Fruit fly (Drosophila melanogaster): ENCODE data around the gene Polr2B.

The Polr2B gene

DNA sequence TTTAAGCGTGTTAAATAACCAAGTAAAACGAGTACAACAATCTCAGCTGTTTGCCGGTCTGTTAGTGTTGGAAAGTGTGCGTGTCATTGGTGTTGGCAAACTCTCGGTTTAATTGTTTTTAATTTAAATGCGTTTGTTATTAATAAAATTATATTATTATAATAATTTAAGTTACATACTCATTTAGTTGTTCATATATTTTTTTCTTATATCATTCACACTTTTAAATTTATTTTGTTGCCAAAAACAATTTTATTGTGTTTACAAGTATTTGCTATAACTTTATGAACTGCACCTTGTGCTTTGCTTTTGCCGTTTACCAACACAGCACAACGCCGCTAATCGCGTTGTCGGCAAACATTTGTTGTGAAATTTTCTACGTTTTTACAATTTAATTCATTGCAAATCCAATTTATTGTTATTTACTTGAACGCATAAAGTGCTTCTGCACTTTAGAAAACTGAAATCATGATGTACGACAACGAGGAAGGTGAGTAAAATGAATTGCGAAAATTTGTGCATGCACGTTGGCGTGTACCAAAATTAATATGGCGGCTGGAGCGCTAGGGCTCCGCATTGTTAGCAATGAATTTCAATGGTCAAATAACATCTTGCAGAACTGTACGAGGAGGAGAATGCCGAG is at the start of gene Polr2B, which contains the start of gene 140up (continued):
- TF ChIP-seq dimm (GFP tag; IDR thresholded peaks at IDR 0.05), result peak; percentile 31; the same call in 1 of the 2 replicates
- TF ChIP-seq CG15011 (GFP tag; optimal IDR thresholded peaks at IDR 0.05), result peak; percentile 84
- peak; percentile 76 for TF ChIP-seq CG2116 (GFP tag; optimal IDR thresholded peaks at IDR 0.05)
- peak; percentile 88 for TF ChIP-seq CG9437 (GFP tag; optimal IDR thresholded peaks at IDR 0.05)
- no peak for TF ChIP-seq sna (GFP tag; IDR thresholded peaks at IDR 0.05; ENCODE audit: partially characterized antibody)
- peak; percentile 83 for TF ChIP-seq pum (GFP tag; optimal IDR thresholded peaks at IDR 0.05)
- TF ChIP-seq sd (tag; optimal IDR thresholded peaks at IDR 0.05), result peak; percentile 77
- peak; percentile 78 for TF ChIP-seq tup (GFP tag; optimal IDR thresholded peaks at IDR 0.05)
- TF ChIP-seq CG3407 (GFP tag; optimal IDR thresholded peaks at IDR 0.05), result peak; percentile 86
- TF ChIP-seq CG7357 (GFP tag; IDR thresholded peaks at IDR 0.05), result peak; percentile 82
- TF ChIP-seq Adf1 (GFP tag; IDR thresholded peaks at IDR 0.05), result peak; percentile 70
- TF ChIP-seq HLH3B (GFP tag; IDR thresholded peaks at IDR 0.05), result peak; percentile 90
- peak; percentile 57 for TF ChIP-seq CG12219 (GFP tag; optimal IDR thresholded peaks at IDR 0.05)
- TF ChIP-seq CG2129 (GFP tag; IDR thresholded peaks at IDR 0.05; ENCODE audit: partially characterized antibody), result no peak
- peak; percentile 27 for TF ChIP-seq BEAF-32 (GFP tag; optimal IDR thresholded peaks at IDR 0.05)
- TF ChIP-seq inv (GFP tag; IDR thresholded peaks at IDR 0.05; ENCODE audit: partially characterized antibody), result no peak
- TF ChIP-seq toy (GFP tag; IDR thresholded peaks at IDR 0.05), result peak; percentile 85
- TF ChIP-seq CG1832 (GFP tag; optimal IDR thresholded peaks at IDR 0.05), result no peak
- peak; percentile 91 for TF ChIP-seq tio (GFP tag; optimal IDR thresholded peaks at IDR 0.05)
- peak; percentile 90 for TF ChIP-seq al (GFP tag; IDR thresholded peaks at IDR 0.05)
- TF ChIP-seq lilli (GFP tag; optimal IDR thresholded peaks at IDR 0.05), result peak; percentile 89
- TF ChIP-seq slou (GFP tag; optimal IDR thresholded peaks at IDR 0.05), result peak; percentile 86
- TF ChIP-seq CG1529 (GFP tag; optimal IDR thresholded peaks at IDR 0.05), result peak; percentile 81
- TF ChIP-seq nau (GFP tag; optimal IDR thresholded peaks at IDR 0.05), result peak; percentile 76
- peak; percentile 86 for TF ChIP-seq CG31224 (GFP tag; IDR thresholded peaks at IDR 0.05)
- TF ChIP-seq CG1024 (GFP tag; IDR thresholded peaks at IDR 0.05), result peak; percentile 80; the same call in 1 of the 2 replicates
- no peak for TF ChIP-seq fru (optimal IDR thresholded peaks at IDR 0.05)
- peak; percentile 81 for TF ChIP-seq org-1 (GFP tag; optimal IDR thresholded peaks at IDR 0.05)
- peak; percentile 95 for TF ChIP-seq Ssrp (tag; optimal IDR thresholded peaks at IDR 0.05)
- TF ChIP-seq lola (GFP tag; optimal IDR thresholded peaks at IDR 0.05), result peak in 1 of 3 experiments; percentile 93
- TF ChIP-seq chif (GFP tag; optimal IDR thresholded peaks at IDR 0.05), result peak; percentile 60 to 76
- peak; percentile 73 for TF ChIP-seq nom (GFP tag; optimal IDR thresholded peaks at IDR 0.05)
- 0 out of 2 replicates have a peak, but pooled peaks have one; percentile 4 for TF ChIP-seq amos (GFP tag; IDR thresholded peaks at IDR 0.05; ENCODE audit: partially characterized antibody)
- peak; percentile 84 for TF ChIP-seq Spps (tag; optimal IDR thresholded peaks at IDR 0.05)
- peak; percentile 88 for TF ChIP-seq BtbVII (GFP tag; optimal IDR thresholded peaks at IDR 0.05)
- TF ChIP-seq B-H1 (GFP tag; IDR thresholded peaks at IDR 0.05), result peak; percentile 87
- TF ChIP-seq CG9817 (tag; optimal IDR thresholded peaks at IDR 0.05), result peak; percentile 95
- TF ChIP-seq CG7745 (tag; optimal IDR thresholded peaks at IDR 0.05), result no peak
- peak; percentile 29 for TF ChIP-seq slp2 (GFP tag; optimal IDR thresholded peaks at IDR 0.05)
- TF ChIP-seq ind (GFP tag; optimal IDR thresholded peaks at IDR 0.05), result peak; percentile 96
- no peak for TF ChIP-seq CG14965 (GFP tag; optimal IDR thresholded peaks at IDR 0.05; ENCODE audit: borderline replicate concordance)
- TF ChIP-seq CG33557 (GFP tag; optimal IDR thresholded peaks at IDR 0.05), result peak; percentile 93
- peak; percentile 95 for TF ChIP-seq CG12659 (GFP tag; optimal IDR thresholded peaks at IDR 0.05)
- peak; percentile 86 for TF ChIP-seq CG32767 (GFP tag; IDR thresholded peaks at IDR 0.05)
- TF ChIP-seq CG7839 (tag; optimal IDR thresholded peaks at IDR 0.05), result peak; percentile 94
- TF ChIP-seq CG10959 (GFP tag; IDR thresholded peaks at IDR 0.05), result peak; percentile 78
- peak; percentile 1 for TF ChIP-seq zf30C (GFP tag; optimal IDR thresholded peaks at IDR 0.05)
- peak; percentile 73 for TF ChIP-seq CG7987 (GFP tag; optimal IDR thresholded peaks at IDR 0.05)
- peak; percentile 70 for TF ChIP-seq Jarid2 (GFP tag; optimal IDR thresholded peaks at IDR 0.05)

Measured in whole organism, embryonic.